Worm (Caenorhabditis elegans) whole organism, L4 larva: ENCODE data around the gene grl-25.

ENCODE experiments used
- F37D6.2 ChIP-seq: sonication (generic microtip); optimal IDR thresholded peaks from 2 replicates; lab custom pipeline; 2016; ENCODE audit warnings: mild to moderate bottlenecking, missing genetic modification characterization, missing compliant biosample characterization
- T20F7.1 ChIP-seq: fragments of 200-800 bp; sonication (Bioruptor generic); optimal IDR thresholded peaks from 2 replicates; lab custom pipeline; 2018; ENCODE audit warnings: mild to moderate bottlenecking, missing genetic modification characterization, missing compliant biosample characterization
- Y48G9A.11 ChIP-seq: fragments of 200-800 bp; sonication (Bioruptor generic); IDR thresholded peaks from 2 replicates; pipeline ENCODE4 v1.3.6; 2022; ENCODE audit warnings: missing genetic modification reagents, missing genetic modification characterization, missing compliant biosample characterization
- Y5F2A.4 ChIP-seq: fragments of 200-800 bp; sonication (Bioruptor generic); optimal IDR thresholded peaks from 2 replicates; lab custom pipeline; 2018; ENCODE audit warnings: mild to moderate bottlenecking, missing genetic modification characterization, missing compliant biosample characterization
- ZK546.5 ChIP-seq, 2 experiments: sonication (generic microtip); optimal IDR thresholded peaks; 2 replicates each; lab custom pipeline; 2017; ENCODE audit warnings: missing biosample characterization in 2 of 2, missing genetic modification characterization in 2 of 2
- ama-1 ChIP-seq: fragments of 150-350 bp; optimal IDR thresholded peaks from 2 replicates; lab custom pipeline; 2014; ENCODE audit warnings: inconsistent platforms, mixed read lengths
- arid-1 ChIP-seq: fragments of 200-800 bp; sonication (Bioruptor generic); conservative IDR thresholded peaks from 2 replicates; pipeline ENCODE4 v1.3.6; 2022; ENCODE audit warnings: missing genetic modification reagents, missing genetic modification characterization, missing compliant biosample characterization
- attf-4 ChIP-seq: sonication (generic microtip); optimal IDR thresholded peaks from 3 replicates; lab custom pipeline; 2017; ENCODE audit warnings: missing biosample characterization, missing genetic modification characterization
- ceh-44 ChIP-seq: fragments of 200-800 bp; sonication (Bioruptor generic); IDR thresholded peaks from 2 replicates; pipeline ENCODE4 v1.3.6; 2022; ENCODE audit warnings: missing genetic modification reagents, missing genetic modification characterization, missing compliant biosample characterization
- ces-1 ChIP-seq: fragments of 150-350 bp; sonication (generic microtip); optimal IDR thresholded peaks from 4 replicates; lab custom pipeline; 2014; ENCODE audit warnings: missing biosample characterization, missing genetic modification reagents, missing genetic modification characterization
- ctbp-1 ChIP-seq: fragments of 200-800 bp; sonication (Bioruptor generic); IDR thresholded peaks from 2 replicates; pipeline ENCODE4 v1.3.6; 2022; ENCODE audit warnings: missing genetic modification reagents, missing genetic modification characterization, missing compliant biosample characterization
- daf-12 ChIP-seq: fragments of 150-350 bp; optimal IDR thresholded peaks from 2 replicates; lab custom pipeline; 2014; ENCODE audit warnings: missing biosample characterization, missing genetic modification reagents, missing genetic modification characterization
- daf-19 ChIP-seq: fragments of 200-800 bp; sonication (Bioruptor generic); conservative IDR thresholded peaks from 2 replicates; pipeline ENCODE4 v1.3.6; 2022; ENCODE audit warnings: missing genetic modification characterization, missing compliant biosample characterization
- daf-8 ChIP-seq: fragments of 200-800 bp; sonication (Bioruptor generic); IDR thresholded peaks from 2 replicates; pipeline ENCODE4 v1.3.6; 2022; ENCODE audit warnings: missing genetic modification characterization, missing compliant biosample characterization
- dmd-6 ChIP-seq: fragments of 200-800 bp; sonication (Bioruptor generic); IDR thresholded peaks from 2 replicates; pipeline ENCODE4 v1.3.6; 2022; ENCODE audit warnings: missing genetic modification reagents, missing genetic modification characterization, missing compliant biosample characterization
- dmd-9 ChIP-seq: fragments of 200-800 bp; sonication (Bioruptor generic); IDR thresholded peaks from 2 replicates; pipeline ENCODE4 v1.3.6; 2022; ENCODE audit warnings: missing genetic modification reagents, missing genetic modification characterization, missing compliant biosample characterization
- dpl-1 ChIP-seq: fragments of 150-350 bp; optimal IDR thresholded peaks from 2 replicates; lab custom pipeline; 2014; ENCODE audit warnings: missing biosample characterization, missing genetic modification reagents, missing genetic modification characterization
- dve-1 ChIP-seq: sonication (generic microtip); optimal IDR thresholded peaks from 2 replicates; lab custom pipeline; 2017; ENCODE audit warnings: antibody characterized with exemption, mild to moderate bottlenecking, missing genetic modification characterization, missing compliant biosample characterization; ENCODE audit not compliant: insufficient read depth
- egl-43 ChIP-seq: fragments of 200-800 bp; sonication (Bioruptor generic); IDR thresholded peaks from 2 replicates; pipeline ENCODE4 v1.3.6; 2022; ENCODE audit warnings: missing genetic modification reagents, missing genetic modification characterization, missing compliant biosample characterization
- fkh-10 ChIP-seq: fragments of 150-350 bp; optimal IDR thresholded peaks from 2 replicates; lab custom pipeline; 2014; ENCODE audit warnings: missing biosample characterization, missing genetic modification reagents, missing genetic modification characterization
- hif-1 ChIP-seq, 2 experiments: sonication (generic microtip); optimal IDR thresholded peaks; 2 replicates each; lab custom pipeline; 2016 to 2017; ENCODE audit warnings: missing compliant biosample characterization in 2 of 2, missing genetic modification characterization in 2 of 2, missing genetic modification reagents in 2 of 2, missing genotype in 2 of 2, mild to moderate bottlenecking in 1 of 2
- hlh-11 ChIP-seq: fragments of 200-800 bp; sonication (Bioruptor generic); optimal IDR thresholded peaks from 2 replicates; lab custom pipeline; 2018; ENCODE audit warnings: mild to moderate bottlenecking, missing genetic modification characterization, missing compliant biosample characterization
- hlh-30 ChIP-seq: sonication (generic microtip); optimal IDR thresholded peaks from 2 replicates; lab custom pipeline; 2017; ENCODE audit warnings: antibody characterized with exemption, mild to moderate bottlenecking, missing genetic modification characterization, missing compliant biosample characterization; ENCODE audit not compliant: insufficient read depth
- hmg-1.1 ChIP-seq: fragments of 200-800 bp; sonication (Bioruptor generic); IDR thresholded peaks from 2 replicates; pipeline ENCODE4 v1.3.6; 2022; ENCODE audit warnings: missing genetic modification reagents, missing genetic modification characterization, missing compliant biosample characterization
- lin-29 ChIP-seq: fragments of 200-800 bp; sonication (Bioruptor generic); IDR thresholded peaks from 2 replicates; pipeline ENCODE4 v1.3.6; 2022; ENCODE audit warnings: missing genetic modification reagents, missing genetic modification characterization, missing compliant biosample characterization
- lin-38 ChIP-seq: fragments of 200-800 bp; sonication (Bioruptor generic); IDR thresholded peaks from 2 replicates; pipeline ENCODE4 v1.3.6; 2022; ENCODE audit warnings: missing genetic modification reagents, missing genetic modification characterization, missing compliant biosample characterization
- lsy-2 ChIP-seq, 2 experiments: fragments of 150-350 bp in 1 of 2; sonication (generic microtip) in 1 of 2; optimal IDR thresholded peaks; 2 replicates each; lab custom pipeline; 2014 to 2017; ENCODE audit warnings: missing biosample characterization in 2 of 2, missing genetic modification characterization in 2 of 2
- mdl-1 ChIP-seq, 2 experiments: fragments of 150-350 bp in 1 of 2; sonication (generic microtip) in 1 of 2; optimal IDR thresholded peaks; 2 replicates each; lab custom pipeline; 2014 to 2017; ENCODE audit warnings: missing biosample characterization in 2 of 2, missing genetic modification characterization in 2 of 2
- mdt-29 ChIP-seq: fragments of 200-800 bp; sonication (Bioruptor generic); IDR thresholded peaks from 2 replicates; pipeline ENCODE4 v1.3.6; 2022; ENCODE audit warnings: missing genetic modification reagents, missing genetic modification characterization, missing compliant biosample characterization
- mep-1 ChIP-seq: fragments of 150-350 bp; sonication (generic microtip); optimal IDR thresholded peaks from 3 replicates; lab custom pipeline; 2014; ENCODE audit warnings: missing biosample characterization, missing genetic modification characterization
- mes-2 ChIP-seq: sonication (generic microtip); optimal IDR thresholded peaks from 2 replicates; lab custom pipeline; 2016; ENCODE audit warnings: missing genotype, mild to moderate bottlenecking, missing genetic modification characterization, missing compliant biosample characterization; ENCODE audit not compliant: poor library complexity, severe bottlenecking
- mxl-3 ChIP-seq: fragments of 200-800 bp; sonication (Bioruptor generic); optimal IDR thresholded peaks from 2 replicates; lab custom pipeline; 2018; ENCODE audit warnings: mild to moderate bottlenecking, missing genetic modification characterization, missing compliant biosample characterization
- nhr-102 ChIP-seq: sonication (generic microtip); optimal IDR thresholded peaks from 2 replicates; lab custom pipeline; 2016; ENCODE audit warnings: mild to moderate bottlenecking, missing genetic modification characterization, moderate library complexity, missing compliant biosample characterization
- nhr-11 ChIP-seq: fragments of 150-350 bp; optimal IDR thresholded peaks from 2 replicates; lab custom pipeline; 2014; ENCODE audit warnings: missing biosample characterization, missing genetic modification characterization
- nhr-111 ChIP-seq: fragments of 200-800 bp; sonication (Bioruptor generic); optimal IDR thresholded peaks from 2 replicates; lab custom pipeline; 2018; ENCODE audit warnings: mild to moderate bottlenecking, missing genetic modification characterization, missing compliant biosample characterization
- nhr-237 ChIP-seq: sonication (generic microtip); optimal IDR thresholded peaks from 2 replicates; lab custom pipeline; 2017; ENCODE audit warnings: missing biosample characterization, missing genetic modification characterization
- nhr-28 ChIP-seq: fragments of 150-350 bp; optimal IDR thresholded peaks from 2 replicates; lab custom pipeline; 2014; ENCODE audit warnings: missing biosample characterization, missing genetic modification characterization
- nhr-42 ChIP-seq: fragments of 200-800 bp; sonication (Bioruptor generic); IDR thresholded peaks from 2 replicates; pipeline ENCODE4 v1.3.6; 2022; ENCODE audit warnings: missing genetic modification characterization, missing compliant biosample characterization
- nhr-48 ChIP-seq: sonication (generic microtip); optimal IDR thresholded peaks from 2 replicates; lab custom pipeline; 2016; ENCODE audit warnings: mild to moderate bottlenecking, missing genetic modification characterization, missing compliant biosample characterization
- nhr-6 ChIP-seq: fragments of 150-350 bp; optimal IDR thresholded peaks from 2 replicates; lab custom pipeline; 2014; ENCODE audit warnings: missing biosample characterization, missing genetic modification characterization
- nhr-76 ChIP-seq: fragments of 150-350 bp; optimal IDR thresholded peaks from 2 replicates; lab custom pipeline; 2014; ENCODE audit warnings: missing biosample characterization, missing genetic modification characterization
- nhr-77 ChIP-seq: fragments of 150-350 bp; optimal IDR thresholded peaks from 2 replicates; lab custom pipeline; 2014; ENCODE audit warnings: missing biosample characterization, missing genetic modification characterization
- pqm-1 ChIP-seq: sonication (generic microtip); optimal IDR thresholded peaks from 2 replicates; lab custom pipeline; 2017; ENCODE audit warnings: missing biosample characterization, missing genetic modification characterization
- rbr-2 ChIP-seq: sonication (generic microtip); optimal IDR thresholded peaks from 2 replicates; lab custom pipeline; 2016; ENCODE audit warnings: missing genotype, missing genetic modification characterization, missing compliant biosample characterization
- spr-1 ChIP-seq: sonication (generic microtip); optimal IDR thresholded peaks from 2 replicates; lab custom pipeline; 2016; ENCODE audit warnings: mild to moderate bottlenecking, missing genetic modification characterization, missing compliant biosample characterization
- tra-1 ChIP-seq: fragments of 200-800 bp; sonication (Bioruptor generic); IDR thresholded peaks from 2 replicates; pipeline ENCODE4 v1.3.6; 2022; ENCODE audit warnings: missing genetic modification reagents, missing genetic modification characterization, missing compliant biosample characterization
- unc-39 ChIP-seq: sonication (generic microtip); optimal IDR thresholded peaks from 2 replicates; lab custom pipeline; 2017; ENCODE audit warnings: missing biosample characterization, missing genetic modification characterization
- unc-62 ChIP-seq, 3 experiments: fragments of 150-350 bp in 1 of 3; sonication (generic microtip); optimal IDR thresholded peaks in 2 of 3; peaks in 1 of 3; 1 replicate in 1 of 3; 2 replicates in 2 of 3; lab custom pipeline; 2014 to 2017; ENCODE audit warnings: missing biosample characterization in 3 of 3, missing genetic modification characterization in 3 of 3, missing genetic modification reagents in 3 of 3, missing genotype in 1 of 3
- vab-7 ChIP-seq: fragments of 200-800 bp; sonication (Bioruptor generic); IDR thresholded peaks from 2 replicates; pipeline ENCODE4 v1.3.6; 2022; ENCODE audit warnings: missing genetic modification reagents, missing genetic modification characterization, missing compliant biosample characterization
- zag-1 ChIP-seq: fragments of 150-350 bp; optimal IDR thresholded peaks from 2 replicates; lab custom pipeline; 2014; ENCODE audit warnings: missing biosample characterization, missing genetic modification characterization
- zip-11 ChIP-seq: fragments of 200-800 bp; sonication (Bioruptor generic); IDR thresholded peaks from 2 replicates; pipeline ENCODE4 v1.3.6; 2022; ENCODE audit warnings: missing genetic modification characterization, missing compliant biosample characterization

Gene grl-25

ce11 chrIII:8984960-8985359 lies 22.9 kb downstream of the grl-25 start:
- TF ChIP-seq F37D6.2 (tag; lab: Kevin White, UChicago) (peak; percentile 1), unc-62 (GFP tag; optimal IDR thresholded peaks at IDR 0.05 in 1 of 2; lab: Kevin White, UChicago) (peak in 1 of 2 experiments; percentile 92), unc-62 (tag; optimal IDR thresholded peaks at IDR 0.05; lab: Kevin White, UChicago) (no peak), nhr-77 (tag; lab: Kevin White, UChicago) (peak; percentile 19), attf-4 (tag; lab: Kevin White, UChicago) (no peak), ZK546.5 (tag; optimal IDR thresholded peaks at IDR 0.05; lab: Kevin White, UChicago) (no peak), unc-39 (tag; lab: Kevin White, UChicago) (no peak), rbr-2 (tag; lab: Kevin White, UChicago) (peak; percentile 57), Y48G9A.11 (no peak), daf-8 (GFP tag; lab: Robert Waterston, UW) (no peak), lsy-2 (tag; optimal IDR thresholded peaks at IDR 0.05; lab: Kevin White, UChicago) (peak; percentile 35 to 83), egl-43 (GFP tag; lab: Robert Waterston, UW) (no peak), hif-1 (tag; optimal IDR thresholded peaks at IDR 0.05; lab: Kevin White, UChicago) (peak in 1 of 2 experiments; percentile 76), lin-38 (GFP tag; lab: Robert Waterston, UW) (peak; percentile 15; the same call in 1 of the 2 replicates), nhr-237 (no peak), ceh-44 (GFP tag; lab: Robert Waterston, UW) (no peak), vab-7 (GFP tag; lab: Robert Waterston, UW) (0 out of 2 replicates have a peak, but pooled peaks have one; percentile 15), Y5F2A.4 (no peak), dpl-1 (GFP tag; lab: Kevin White, UChicago) (peak; percentile 43), zip-11 (no peak), hlh-11 (tag; lab: Kevin White, UChicago) (peak; percentile 83), fkh-10 (peak; percentile 76), spr-1 (no peak), pqm-1 (tag; lab: Kevin White, UChicago) (no peak), mep-1 (tag; lab: Kevin White, UChicago) (peak; percentile 70), ctbp-1 (GFP tag; lab: Robert Waterston, UW) (peak; percentile 64; the same call in 1 of the 2 replicates), nhr-48 (tag; lab: Kevin White, UChicago) (no peak), arid-1 (GFP tag; lab: Robert Waterston, UW) (peak; percentile 52; the same call in 1 of the 2 replicates), dmd-6 (GFP tag; lab: Robert Waterston, UW) (peak; percentile 72), nhr-42 (no peak), nhr-11 (peak; percentile 68), T20F7.1 (GFP tag; lab: Kevin White, UChicago) (no peak), ama-1 (lab: Kevin White, UChicago) (no peak), daf-12 (tag; lab: Kevin White, UChicago) (no peak), dve-1 (peak; percentile 34), nhr-76 (no peak), mdt-29 (GFP tag; lab: Robert Waterston, UW) (no peak), mes-2 (tag; lab: Kevin White, UChicago) (peak; percentile 8), mdl-1 (tag; optimal IDR thresholded peaks at IDR 0.05; lab: Kevin White, UChicago) (peak in 1 of 2 experiments; percentile 49), hmg-1.1 (GFP tag; lab: Robert Waterston, UW) (peak; percentile 62), zag-1 (tag; lab: Kevin White, UChicago) (no peak), nhr-102 (no peak), hlh-30 (tag; lab: Kevin White, UChicago) (peak; percentile 59), nhr-6 (tag; lab: Kevin White, UChicago) (no peak), mxl-3 (GFP tag; lab: Kevin White, UChicago) (peak; percentile 44), ces-1 (GFP tag; lab: Kevin White, UChicago) (peak; percentile 15), dmd-9 (no peak), tra-1 (GFP tag; lab: Robert Waterston, UW) (no peak), lin-29 (GFP tag; lab: Robert Waterston, UW) (peak; percentile 40; the same call in 1 of the 2 replicates), nhr-28 (tag; lab: Kevin White, UChicago) (peak; percentile 46), daf-19 (GFP tag; lab: Robert Waterston, UW) (no peak), nhr-111 (GFP tag; lab: Kevin White, UChicago) (no peak)
